Worm (Caenorhabditis elegans) whole organism, L3 larva: ENCODE data around the gene C02D5.2.

Experiments used
- R02D3.7 ChIP-seq: fragments of 150-350 bp; optimal IDR thresholded peaks from 2 replicates; lab custom pipeline; 2014; ENCODE audit warnings: missing biosample characterization, missing genetic modification characterization
- ZK546.5 ChIP-seq: sonication (generic microtip); optimal IDR thresholded peaks from 2 replicates; lab custom pipeline; 2017; ENCODE audit warnings: missing biosample characterization, missing genetic modification characterization
- aly-2 ChIP-seq: fragments of 150-350 bp; optimal IDR thresholded peaks from 2 replicates; lab custom pipeline; 2014; ENCODE audit warnings: missing biosample characterization, missing genetic modification characterization
- ama-1 ChIP-seq: fragments of 150-350 bp; optimal IDR thresholded peaks from 2 replicates; lab custom pipeline; 2018
- ceh-16 ChIP-seq: sonication (generic microtip); optimal IDR thresholded peaks from 2 replicates; lab custom pipeline; 2017; ENCODE audit warnings: missing biosample characterization, missing genetic modification characterization
- ceh-28 ChIP-seq: fragments of 150-350 bp; optimal IDR thresholded peaks from 2 replicates; lab custom pipeline; 2014; ENCODE audit warnings: missing biosample characterization, missing genetic modification reagents, missing genetic modification characterization
- ceh-82 ChIP-seq: fragments of 150-350 bp; optimal IDR thresholded peaks from 2 replicates; lab custom pipeline; 2014; ENCODE audit warnings: missing biosample characterization, missing genetic modification characterization
- ceh-9 ChIP-seq: sonication (generic microtip); optimal IDR thresholded peaks from 2 replicates; lab custom pipeline; 2018; ENCODE audit warnings: missing biosample characterization, missing genetic modification characterization
- daf-12 ChIP-seq: fragments of 150-350 bp; optimal IDR thresholded peaks from 2 replicates; lab custom pipeline; 2014; ENCODE audit warnings: missing biosample characterization, missing genetic modification reagents, missing genetic modification characterization
- egl-27 ChIP-seq: sonication (generic microtip); optimal IDR thresholded peaks from 4 replicates; lab custom pipeline; 2017; ENCODE audit warnings: missing biosample characterization, missing genetic modification reagents, missing genetic modification characterization
- egl-5 ChIP-seq: fragments of 150-350 bp; optimal IDR thresholded peaks from 2 replicates; lab custom pipeline; 2017; ENCODE audit warnings: missing biosample characterization, missing genetic modification reagents, missing genetic modification characterization, inconsistent platforms
- elt-1 ChIP-seq: fragments of 150-350 bp; optimal IDR thresholded peaks from 2 replicates; lab custom pipeline; 2014; ENCODE audit warnings: missing biosample characterization, missing genetic modification characterization
- elt-2 ChIP-seq: sonication (generic microtip); optimal IDR thresholded peaks from 2 replicates; lab custom pipeline; 2016; ENCODE audit warnings: missing genetic modification reagents, mild to moderate bottlenecking, missing genetic modification characterization, missing compliant biosample characterization
- elt-3 ChIP-seq, 3 experiments: fragments of 150-350 bp in 1 of 3; sonication (generic microtip) in 2 of 3; optimal IDR thresholded peaks; 2 replicates in 2 of 3; 4 replicates in 1 of 3; lab custom pipeline; 2014 to 2017; ENCODE audit warnings: missing biosample characterization in 3 of 3, missing genetic modification characterization in 3 of 3
- eor-1 ChIP-seq, 2 experiments: fragments of 150-350 bp; optimal IDR thresholded peaks; 2 replicates each; lab custom pipeline; 2014 to 2018; ENCODE audit warnings: missing biosample characterization in 2 of 2, missing genetic modification characterization in 2 of 2
- fkh-10 ChIP-seq: sonication (generic microtip); optimal IDR thresholded peaks from 2 replicates; lab custom pipeline; 2017; ENCODE audit warnings: missing biosample characterization, missing genetic modification reagents, missing genetic modification characterization
- fkh-2 ChIP-seq: fragments of 150-350 bp; optimal IDR thresholded peaks from 2 replicates; lab custom pipeline; 2014; ENCODE audit warnings: missing biosample characterization, missing genetic modification reagents, missing genetic modification characterization
- fos-1 ChIP-seq: fragments of 150-350 bp; optimal IDR thresholded peaks from 2 replicates; lab custom pipeline; 2014; ENCODE audit warnings: missing biosample characterization, missing genetic modification characterization
- hmg-11 ChIP-seq: sonication (generic microtip); optimal IDR thresholded peaks from 2 replicates; lab custom pipeline; 2016; ENCODE audit warnings: missing genetic modification characterization, missing compliant biosample characterization
- jun-1 ChIP-seq: fragments of 150-350 bp; optimal IDR thresholded peaks from 2 replicates; lab custom pipeline; 2014; ENCODE audit warnings: missing biosample characterization, missing genetic modification reagents, missing genetic modification characterization
- lin-15B ChIP-seq: fragments of 150-350 bp; optimal IDR thresholded peaks from 2 replicates; lab custom pipeline; 2014; ENCODE audit warnings: missing biosample characterization, missing genetic modification characterization
- lin-39 ChIP-seq: fragments of 150-350 bp; optimal IDR thresholded peaks from 2 replicates; lab custom pipeline; 2018; ENCODE audit warnings: missing biosample characterization, missing genetic modification reagents, missing genetic modification characterization
- lsy-12 ChIP-seq: sonication (generic microtip); optimal IDR thresholded peaks from 2 replicates; lab custom pipeline; 2016; ENCODE audit warnings: mild to moderate bottlenecking, missing genetic modification characterization, missing compliant biosample characterization
- mdl-1 ChIP-seq: fragments of 150-350 bp; optimal IDR thresholded peaks from 2 replicates; lab custom pipeline; 2014; ENCODE audit warnings: missing biosample characterization, missing genetic modification characterization
- mml-1 ChIP-seq: fragments of 150-350 bp; sonication (generic microtip); optimal IDR thresholded peaks from 3 replicates; lab custom pipeline; 2014; ENCODE audit warnings: missing biosample characterization, missing genetic modification characterization
- nfya-1 ChIP-seq: sonication (generic microtip); optimal IDR thresholded peaks from 2 replicates; lab custom pipeline; 2017; ENCODE audit warnings: missing genetic modification characterization, mild to moderate bottlenecking, missing compliant biosample characterization, antibody characterized with exemption, moderate library complexity; ENCODE audit not compliant: insufficient read depth
- nhr-11 ChIP-seq: fragments of 150-350 bp; optimal IDR thresholded peaks from 2 replicates; lab custom pipeline; 2014; ENCODE audit warnings: missing biosample characterization, missing genetic modification characterization
- nhr-12 ChIP-seq: fragments of 150-350 bp; optimal IDR thresholded peaks from 2 replicates; lab custom pipeline; 2014; ENCODE audit warnings: missing biosample characterization, missing genetic modification characterization
- nhr-23 ChIP-seq: fragments of 150-350 bp; optimal IDR thresholded peaks from 2 replicates; lab custom pipeline; 2014; ENCODE audit warnings: missing biosample characterization, missing genetic modification reagents, missing genetic modification characterization
- nhr-237 ChIP-seq: fragments of 150-350 bp; optimal IDR thresholded peaks from 2 replicates; lab custom pipeline; 2014; ENCODE audit warnings: missing biosample characterization, missing genetic modification characterization
- nhr-25 ChIP-seq: sonication (generic microtip); optimal IDR thresholded peaks from 2 replicates; lab custom pipeline; 2017; ENCODE audit warnings: missing biosample characterization, missing genetic modification characterization
- nhr-28 ChIP-seq: fragments of 150-350 bp; optimal IDR thresholded peaks from 2 replicates; lab custom pipeline; 2014; ENCODE audit warnings: missing biosample characterization, missing genetic modification characterization
- nhr-43 ChIP-seq: sonication (generic microtip); optimal IDR thresholded peaks from 2 replicates; lab custom pipeline; 2016; ENCODE audit warnings: mild to moderate bottlenecking, missing genetic modification characterization, missing compliant biosample characterization; ENCODE audit not compliant: poor library complexity, severe bottlenecking
- nhr-67 ChIP-seq: fragments of 150-350 bp; optimal IDR thresholded peaks from 2 replicates; lab custom pipeline; 2014; ENCODE audit warnings: missing biosample characterization, missing genetic modification characterization
- nhr-76 ChIP-seq: fragments of 150-350 bp; sonication (generic microtip); optimal IDR thresholded peaks from 5 replicates; lab custom pipeline; 2014; ENCODE audit warnings: missing biosample characterization, missing genetic modification characterization
- nhr-77 ChIP-seq: fragments of 150-350 bp; optimal IDR thresholded peaks from 2 replicates; lab custom pipeline; 2014; ENCODE audit warnings: missing biosample characterization, missing genetic modification characterization
- pha-4 ChIP-seq: fragments of 150-350 bp; optimal IDR thresholded peaks from 2 replicates; lab custom pipeline; 2014; ENCODE audit warnings: missing biosample characterization, missing genetic modification reagents, missing genetic modification characterization
- pqm-1 ChIP-seq: fragments of 150-350 bp; optimal IDR thresholded peaks from 2 replicates; lab custom pipeline; 2017; ENCODE audit warnings: missing biosample characterization, missing genetic modification characterization, inconsistent platforms
- sea-2 ChIP-seq: fragments of 150-350 bp; sonication (generic microtip); optimal IDR thresholded peaks from 4 replicates; lab custom pipeline; 2014; ENCODE audit warnings: missing biosample characterization, missing genetic modification reagents, missing genetic modification characterization
- skn-1 ChIP-seq: fragments of 150-350 bp; optimal IDR thresholded peaks from 2 replicates; lab custom pipeline; 2014; ENCODE audit warnings: missing biosample characterization, missing genetic modification characterization
- snpc-4 ChIP-seq: fragments of 150-350 bp; optimal IDR thresholded peaks from 2 replicates; lab custom pipeline; 2014; ENCODE audit warnings: missing biosample characterization, missing genetic modification characterization
- tbx-2 ChIP-seq: sonication (generic microtip); optimal IDR thresholded peaks from 2 replicates; lab custom pipeline; 2016; ENCODE audit warnings: mild to moderate bottlenecking, missing genetic modification characterization, missing compliant biosample characterization
- unc-39 ChIP-seq: sonication (generic microtip); optimal IDR thresholded peaks from 4 replicates; lab custom pipeline; 2017; ENCODE audit warnings: missing biosample characterization, missing genetic modification characterization
- unc-62 ChIP-seq: fragments of 150-350 bp; sonication (generic microtip); optimal IDR thresholded peaks from 4 replicates; lab custom pipeline; 2014; ENCODE audit warnings: missing biosample characterization, missing genetic modification reagents, missing genetic modification characterization
- zag-1 ChIP-seq: fragments of 150-350 bp; optimal IDR thresholded peaks from 2 replicates; lab custom pipeline; 2014; ENCODE audit warnings: missing biosample characterization, missing genetic modification characterization
- ztf-11 ChIP-seq: fragments of 150-350 bp; optimal IDR thresholded peaks from 2 replicates; lab custom pipeline; 2014; ENCODE audit warnings: missing biosample characterization, missing genetic modification characterization
- ztf-4 ChIP-seq: fragments of 150-350 bp; optimal IDR thresholded peaks from 2 replicates; lab custom pipeline; 2014; ENCODE audit warnings: missing biosample characterization, missing genetic modification characterization

C02D5.2 gene

ce11 chrIII:8556836-8557385 is at the start of gene C02D5.2:
TSS of gene C02D5.2 (plus strand) at chrIII:8557335.
- TF ChIP-seq ceh-16 (tag; lab: Kevin White, UChicago) (no peak), nhr-25 (tag; lab: Kevin White, UChicago) (no peak), nhr-43 (tag; lab: Kevin White, UChicago) (no peak), mml-1 (tag; lab: Kevin White, UChicago) (no peak), nhr-12 (tag; lab: Kevin White, UChicago) (no peak), unc-39 (tag; lab: Kevin White, UChicago) (no peak), mdl-1 (tag; lab: Kevin White, UChicago) (no peak), ceh-28 (tag; lab: Kevin White, UChicago) (peak; percentile 1), ceh-82 (tag; lab: Kevin White, UChicago) (no peak), snpc-4 (tag; lab: Kevin White, UChicago) (peak; percentile 1), egl-27 (tag; lab: Kevin White, UChicago) (no peak), elt-1 (no peak), nfya-1 (tag; lab: Kevin White, UChicago) (peak; percentile 54), hmg-11 (tag; lab: Kevin White, UChicago) (peak; percentile 42), fos-1 (tag; lab: Kevin White, UChicago) (no peak), sea-2 (no peak), nhr-28 (tag; lab: Kevin White, UChicago) (no peak), lsy-12 (no peak), eor-1 (tag; optimal IDR thresholded peaks at IDR 0.05; lab: Kevin White, UChicago) (no peak), R02D3.7 (no peak), elt-3 (tag; optimal IDR thresholded peaks at IDR 0.05; lab: Kevin White, UChicago) (no peak), egl-5 (tag; lab: Kevin White, UChicago) (no peak), nhr-76 (tag; lab: Kevin White, UChicago) (no peak), tbx-2 (no peak), nhr-237 (tag; lab: Kevin White, UChicago) (no peak), ztf-4 (tag; lab: Kevin White, UChicago) (no peak), ama-1 (lab: Kevin White, UChicago) (no peak), nhr-77 (no peak), fkh-2 (tag; lab: Kevin White, UChicago) (no peak), pqm-1 (tag; lab: Kevin White, UChicago) (no peak), lin-15B (peak; percentile 1), nhr-67 (tag; lab: Kevin White, UChicago) (no peak), ceh-9 (no peak), ZK546.5 (tag; lab: Kevin White, UChicago) (no peak), unc-62 (GFP tag; lab: Kevin White, UChicago) (peak; percentile 30), fkh-10 (GFP tag; lab: Kevin White, UChicago) (no peak), pha-4 (peak; percentile 41), skn-1 (tag; lab: Kevin White, UChicago) (peak; percentile 36), zag-1 (no peak), nhr-11 (tag; lab: Kevin White, UChicago) (peak; percentile 6), elt-2 (peak; percentile 27), jun-1 (tag; lab: Kevin White, UChicago) (no peak), aly-2 (tag; lab: Kevin White, UChicago) (no peak), ztf-11 (tag; lab: Kevin White, UChicago) (no peak), lin-39 (tag; lab: Kevin White, UChicago) (peak; percentile 48), nhr-23 (tag; lab: Kevin White, UChicago) (no peak), daf-12 (tag; lab: Kevin White, UChicago) (no peak)
